Worm (Caenorhabditis elegans) whole organism, L4 larva: Measurements from ENCODE around the gene B0507.7.

Source experiments
- F26F4.8 ChIP-seq: fragments of 200-800 bp; sonication (Bioruptor generic); conservative IDR thresholded peaks from 2 replicates; pipeline ENCODE4 v1.3.6; 2022; ENCODE audit warnings: missing genetic modification characterization, missing compliant biosample characterization
- F49E8.2 ChIP-seq: sonication (generic microtip); optimal IDR thresholded peaks from 2 replicates; lab custom pipeline; 2016; ENCODE audit warnings: missing compliant biosample characterization, mild to moderate bottlenecking, missing genetic modification characterization, borderline replicate concordance
- T20F7.1 ChIP-seq: fragments of 200-800 bp; sonication (Bioruptor generic); optimal IDR thresholded peaks from 2 replicates; lab custom pipeline; 2018; ENCODE audit warnings: mild to moderate bottlenecking, missing genetic modification characterization, missing compliant biosample characterization
- T26A8.4 ChIP-seq: fragments of 200-800 bp; sonication (Bioruptor generic); IDR thresholded peaks from 2 replicates; pipeline ENCODE4 v1.3.6; 2022; ENCODE audit warnings: missing genetic modification characterization, missing compliant biosample characterization
- ZK337.2 ChIP-seq: fragments of 200-800 bp; sonication (Bioruptor generic); IDR thresholded peaks from 2 replicates; pipeline ENCODE4 v1.3.6; 2022; ENCODE audit warnings: missing genetic modification reagents, missing genetic modification characterization, missing compliant biosample characterization
- ceh-62 ChIP-seq: sonication (generic microtip); optimal IDR thresholded peaks from 2 replicates; lab custom pipeline; 2017; ENCODE audit warnings: missing biosample characterization, missing genetic modification characterization
- daf-12 ChIP-seq: fragments of 150-350 bp; optimal IDR thresholded peaks from 2 replicates; lab custom pipeline; 2014; ENCODE audit warnings: missing biosample characterization, missing genetic modification reagents, missing genetic modification characterization
- daf-16 ChIP-seq, 3 experiments: sonication (generic microtip); optimal IDR thresholded peaks; 2 replicates each; lab custom pipeline; 2016 to 2017; ENCODE audit warnings: missing genetic modification characterization in 3 of 3, missing genetic modification reagents in 3 of 3, mild to moderate bottlenecking in 2 of 3, missing compliant biosample characterization in 2 of 3, missing biosample characterization in 1 of 3, moderate library complexity in 1 of 3
- daf-19 ChIP-seq: fragments of 200-800 bp; sonication (Bioruptor generic); conservative IDR thresholded peaks from 2 replicates; pipeline ENCODE4 v1.3.6; 2022; ENCODE audit warnings: missing genetic modification characterization, missing compliant biosample characterization
- daf-8 ChIP-seq: fragments of 200-800 bp; sonication (Bioruptor generic); IDR thresholded peaks from 2 replicates; pipeline ENCODE4 v1.3.6; 2022; ENCODE audit warnings: missing genetic modification characterization, missing compliant biosample characterization
- fkh-10 ChIP-seq: fragments of 150-350 bp; optimal IDR thresholded peaks from 2 replicates; lab custom pipeline; 2014; ENCODE audit warnings: missing biosample characterization, missing genetic modification reagents, missing genetic modification characterization
- hlh-11 ChIP-seq: fragments of 200-800 bp; sonication (Bioruptor generic); optimal IDR thresholded peaks from 2 replicates; lab custom pipeline; 2018; ENCODE audit warnings: mild to moderate bottlenecking, missing genetic modification characterization, missing compliant biosample characterization
- hlh-30 ChIP-seq: sonication (generic microtip); optimal IDR thresholded peaks from 2 replicates; lab custom pipeline; 2017; ENCODE audit warnings: antibody characterized with exemption, mild to moderate bottlenecking, missing genetic modification characterization, missing compliant biosample characterization; ENCODE audit not compliant: insufficient read depth
- jun-1 ChIP-seq: fragments of 150-350 bp; optimal IDR thresholded peaks from 2 replicates; lab custom pipeline; 2014; ENCODE audit warnings: missing biosample characterization, missing genetic modification reagents, missing genetic modification characterization
- lin-38 ChIP-seq: fragments of 200-800 bp; sonication (Bioruptor generic); IDR thresholded peaks from 2 replicates; pipeline ENCODE4 v1.3.6; 2022; ENCODE audit warnings: missing genetic modification reagents, missing genetic modification characterization, missing compliant biosample characterization
- lin-39 ChIP-seq: fragments of 150-350 bp; optimal IDR thresholded peaks from 2 replicates; lab custom pipeline; 2014; ENCODE audit warnings: missing biosample characterization, missing genetic modification reagents, missing genetic modification characterization
- lir-3 ChIP-seq: sonication (generic microtip); optimal IDR thresholded peaks from 2 replicates; lab custom pipeline; 2016; ENCODE audit warnings: mild to moderate bottlenecking, missing genetic modification characterization, missing compliant biosample characterization
- mxl-2 ChIP-seq: fragments of 200-800 bp; sonication (Bioruptor generic); conservative IDR thresholded peaks from 2 replicates; pipeline ENCODE4 v1.3.6; 2022; ENCODE audit warnings: missing genetic modification reagents, missing genetic modification characterization, missing compliant biosample characterization
- nhr-25 ChIP-seq: sonication (generic microtip); optimal IDR thresholded peaks from 2 replicates; lab custom pipeline; 2017; ENCODE audit warnings: missing genetic modification characterization, mild to moderate bottlenecking, missing compliant biosample characterization, antibody characterized with exemption, moderate library complexity, borderline replicate concordance; ENCODE audit not compliant: insufficient read depth
- nhr-28 ChIP-seq: fragments of 150-350 bp; optimal IDR thresholded peaks from 2 replicates; lab custom pipeline; 2014; ENCODE audit warnings: missing biosample characterization, missing genetic modification characterization
- nhr-41 ChIP-seq: fragments of 200-800 bp; sonication (Bioruptor generic); IDR thresholded peaks from 2 replicates; pipeline ENCODE4 v1.3.6; 2022; ENCODE audit warnings: missing genetic modification reagents, missing genetic modification characterization, missing compliant biosample characterization
- nhr-6 ChIP-seq: fragments of 150-350 bp; optimal IDR thresholded peaks from 2 replicates; lab custom pipeline; 2014; ENCODE audit warnings: missing biosample characterization, missing genetic modification characterization
- nhr-76 ChIP-seq: fragments of 150-350 bp; optimal IDR thresholded peaks from 2 replicates; lab custom pipeline; 2014; ENCODE audit warnings: missing biosample characterization, missing genetic modification characterization
- pha-4 ChIP-seq, 2 experiments: fragments of 150-350 bp in 1 of 2; fragments of 200-800 bp in 1 of 2; sonication (Bioruptor generic) in 1 of 2; IDR thresholded peaks in 1 of 2; optimal IDR thresholded peaks in 1 of 2; 2 replicates each; pipeline versions ENCODE4 v1.3.6 to Lab custom; 2014 to 2022; ENCODE audit warnings: missing genetic modification characterization in 2 of 2, missing genetic modification reagents in 2 of 2, missing biosample characterization in 1 of 2, missing compliant biosample characterization in 1 of 2
- php-3 ChIP-seq: fragments of 200-800 bp; sonication (Bioruptor generic); IDR thresholded peaks from 2 replicates; pipeline ENCODE4 v1.3.6; 2022; ENCODE audit warnings: missing genetic modification reagents, missing genetic modification characterization, missing compliant biosample characterization
- pqm-1 ChIP-seq: sonication (generic microtip); optimal IDR thresholded peaks from 2 replicates; lab custom pipeline; 2017; ENCODE audit warnings: missing biosample characterization, missing genetic modification characterization
- sdz-12 ChIP-seq: fragments of 200-800 bp; sonication (Bioruptor generic); optimal IDR thresholded peaks from 2 replicates; lab custom pipeline; 2018; ENCODE audit warnings: mild to moderate bottlenecking, missing genetic modification characterization, missing compliant biosample characterization
- skn-1 ChIP-seq: fragments of 150-350 bp; optimal IDR thresholded peaks from 2 replicates; lab custom pipeline; 2014; ENCODE audit warnings: missing biosample characterization, missing genetic modification characterization
- spr-1 ChIP-seq: sonication (generic microtip); optimal IDR thresholded peaks from 2 replicates; lab custom pipeline; 2016; ENCODE audit warnings: mild to moderate bottlenecking, missing genetic modification characterization, missing compliant biosample characterization
- unc-62 ChIP-seq, 3 experiments: fragments of 150-350 bp in 1 of 3; sonication (generic microtip); optimal IDR thresholded peaks in 2 of 3; peaks in 1 of 3; 1 replicate in 1 of 3; 2 replicates in 2 of 3; lab custom pipeline; 2014 to 2017; ENCODE audit warnings: missing biosample characterization in 3 of 3, missing genetic modification characterization in 3 of 3, missing genetic modification reagents in 3 of 3, missing genotype in 1 of 3

Gene B0507.7

DNA sequence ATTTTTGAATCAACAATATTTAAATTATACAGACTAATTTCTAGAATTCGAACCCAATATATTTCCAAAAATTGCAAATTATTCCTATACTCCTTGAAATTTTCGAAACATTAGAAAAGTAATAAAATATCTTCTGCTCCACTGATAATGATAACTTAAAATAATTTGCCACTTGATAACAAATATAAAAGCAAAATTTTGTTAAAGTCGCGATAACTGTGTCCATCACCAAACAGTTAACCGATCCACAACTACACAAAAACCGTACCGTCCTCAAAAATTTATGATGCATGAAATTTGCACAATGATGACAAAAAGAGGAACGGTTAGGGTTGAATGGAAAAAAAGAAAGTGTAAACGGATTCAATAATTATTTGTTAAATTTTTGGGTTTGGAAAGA, 40.0 kb upstream of the B0507.7 start:
- no peak for TF ChIP-seq php-3 (GFP tag; lab: Robert Waterston, UW)
- TF ChIP-seq unc-62 (GFP tag; optimal IDR thresholded peaks at IDR 0.05 in 1 of 2; lab: Kevin White, UChicago), result peak in 1 of 2 experiments; percentile 91
- no peak for TF ChIP-seq unc-62 (tag; optimal IDR thresholded peaks at IDR 0.05; lab: Kevin White, UChicago)
- TF ChIP-seq daf-8 (GFP tag; lab: Robert Waterston, UW), result no peak
- no peak for TF ChIP-seq lin-39 (tag; lab: Kevin White, UChicago)
- TF ChIP-seq lir-3 (tag; lab: Kevin White, UChicago), result no peak
- no peak for TF ChIP-seq F49E8.2 (tag; lab: Kevin White, UChicago)
- TF ChIP-seq ceh-62, result no peak
- TF ChIP-seq sdz-12, result no peak

ce11 chrV:8796889-8797288, 38.4 kb upstream of the B0507.7 start:
- TF ChIP-seq pha-4 (GFP tag; IDR thresholded peaks at IDR 0.05; lab: Robert Waterston, UW), result no peak
- peak; percentile 45 for TF ChIP-seq pha-4 (tag; optimal IDR thresholded peaks at IDR 0.05; lab: Kevin White, UChicago)
- TF ChIP-seq lin-38 (GFP tag; lab: Robert Waterston, UW), result no peak
- TF ChIP-seq daf-16 (GFP tag; optimal IDR thresholded peaks at IDR 0.05; lab: Kevin White, UChicago), result no peak
- TF ChIP-seq daf-16 (tag; optimal IDR thresholded peaks at IDR 0.05; lab: Kevin White, UChicago), result peak; percentile 34
- TF ChIP-seq pqm-1 (tag; lab: Kevin White, UChicago), result peak; percentile 7
- TF ChIP-seq F26F4.8 (GFP tag; lab: Robert Waterston, UW), result no peak
- no peak for TF ChIP-seq jun-1 (tag; lab: Kevin White, UChicago)
- TF ChIP-seq ZK337.2, result no peak
- no peak for TF ChIP-seq spr-1 (tag; lab: Kevin White, UChicago)
- TF ChIP-seq nhr-6 (tag; lab: Kevin White, UChicago), result peak; percentile 1

DNA sequence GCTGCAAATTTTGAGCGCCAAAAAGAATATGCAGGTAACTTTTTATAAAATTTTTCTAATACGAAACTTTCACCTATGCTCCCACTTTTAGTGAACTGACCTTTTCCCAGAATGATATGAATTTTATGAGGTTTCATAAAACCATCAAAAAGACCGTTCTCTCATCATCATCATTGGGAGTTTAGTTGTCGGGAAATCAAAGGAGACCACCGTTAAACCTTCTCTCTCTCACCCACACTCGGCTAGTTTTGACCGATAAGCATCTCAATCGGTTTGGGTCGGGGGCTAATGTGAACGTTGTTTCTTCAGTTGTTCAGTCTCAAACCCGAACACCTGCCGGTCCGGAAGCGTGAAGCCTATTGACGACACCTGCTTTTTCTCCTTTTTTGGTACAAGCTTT, 37.7 kb upstream of the B0507.7 start:
- TF ChIP-seq fkh-10 (no peak), daf-16 (GFP tag; optimal IDR thresholded peaks at IDR 0.05; lab: Kevin White, UChicago) (no peak), daf-16 (tag; optimal IDR thresholded peaks at IDR 0.05; lab: Kevin White, UChicago) (peak; percentile 9), hlh-11 (tag; lab: Kevin White, UChicago) (peak; percentile 30), daf-19 (GFP tag; lab: Robert Waterston, UW) (no peak), mxl-2 (GFP tag; lab: Robert Waterston, UW) (no peak), unc-62 (GFP tag; optimal IDR thresholded peaks at IDR 0.05 in 1 of 2; lab: Kevin White, UChicago) (no peak), unc-62 (tag; optimal IDR thresholded peaks at IDR 0.05; lab: Kevin White, UChicago) (no peak), nhr-76 (no peak), pqm-1 (tag; lab: Kevin White, UChicago) (peak; percentile 34), T26A8.4 (GFP tag; lab: Robert Waterston, UW) (no peak), php-3 (GFP tag; lab: Robert Waterston, UW) (peak; percentile 56; the same call in 1 of the 2 replicates)

DNA sequence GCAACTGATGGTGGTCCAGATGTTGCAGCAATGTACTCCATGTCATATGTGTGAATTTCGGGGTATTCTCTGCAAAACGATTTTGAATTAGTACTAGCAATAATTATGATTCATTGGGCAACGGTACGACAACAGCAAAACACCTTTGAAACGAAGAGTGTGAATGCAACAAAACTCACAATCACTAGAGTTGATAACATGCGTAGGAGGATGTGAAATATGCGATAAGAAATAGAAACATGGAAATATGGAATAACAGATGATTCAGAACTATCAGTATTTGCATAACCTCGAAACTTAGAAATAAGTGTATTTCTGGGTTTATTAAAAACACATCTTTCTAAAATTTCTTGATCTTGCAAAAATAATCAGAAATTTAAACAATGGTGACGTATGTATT, 37.0 kb upstream of the B0507.7 start:
- TF ChIP-seq jun-1 (tag; lab: Kevin White, UChicago) (no peak), hlh-30 (tag; lab: Kevin White, UChicago) (no peak), daf-16 (GFP tag; optimal IDR thresholded peaks at IDR 0.05; lab: Kevin White, UChicago) (no peak), daf-16 (tag; optimal IDR thresholded peaks at IDR 0.05; lab: Kevin White, UChicago) (peak; percentile 79), T20F7.1 (GFP tag; lab: Kevin White, UChicago) (no peak), nhr-41 (GFP tag; lab: Robert Waterston, UW) (no peak), F26F4.8 (GFP tag; lab: Robert Waterston, UW) (no peak), nhr-28 (tag; lab: Kevin White, UChicago) (peak; percentile 78), nhr-25 (tag; lab: Kevin White, UChicago) (no peak), nhr-6 (tag; lab: Kevin White, UChicago) (no peak), skn-1 (no peak), hlh-11 (tag; lab: Kevin White, UChicago) (peak; percentile 27), pqm-1 (tag; lab: Kevin White, UChicago) (peak; percentile 59), daf-12 (tag; lab: Kevin White, UChicago) (no peak)
